Fruit fly (Drosophila melanogaster) whole organism, embryonic: Measurements from ENCODE around the gene CG13380.

Experiments used
- Atf-2 ChIP-seq: fragments of 200-800 bp; sonication (Bioruptor generic); optimal IDR thresholded peaks from 2 replicates; lab custom pipeline; 2016; ENCODE audit warnings: missing biosample characterization, missing genetic modification characterization
- Awh ChIP-seq: fragments of 200-800 bp; sonication (Bioruptor generic); IDR thresholded peaks from 2 replicates; pipeline ENCODE4, ENCODE4 v1.3.6; 2022; ENCODE audit warnings: missing biosample characterization, missing genetic modification characterization
- CG10366 ChIP-seq: fragments of 200-800 bp; sonication (Bioruptor generic); IDR thresholded peaks from 2 replicates; pipeline ENCODE4 v1.3.6; 2022; ENCODE audit warnings: missing biosample characterization, missing genetic modification characterization
- CG11504 ChIP-seq: fragments of 200-800 bp; sonication (Bioruptor generic); optimal IDR thresholded peaks from 3 replicates; lab custom pipeline; 2019; ENCODE audit warnings: missing biosample characterization, mild to moderate bottlenecking, missing genetic modification characterization, moderate library complexity
- CG13123 ChIP-seq: fragments of 200-800 bp; sonication (Bioruptor generic); optimal IDR thresholded peaks from 2 replicates; lab custom pipeline; 2016; ENCODE audit warnings: missing biosample characterization, missing genetic modification characterization
- CG15479 ChIP-seq: fragments of 200-800 bp; sonication (Bioruptor generic); optimal IDR thresholded peaks from 3 replicates; lab custom pipeline; 2019; ENCODE audit warnings: missing biosample characterization, mild to moderate bottlenecking, missing genetic modification characterization, moderate library complexity
- CG17568 ChIP-seq: fragments of 200-800 bp; sonication (Bioruptor generic); optimal IDR thresholded peaks from 2 replicates; lab custom pipeline; 2018; ENCODE audit warnings: missing biosample characterization, mild to moderate bottlenecking, missing genetic modification characterization, moderate library complexity
- CG18262 ChIP-seq: fragments of 200-800 bp; optimal IDR thresholded peaks from 3 replicates; lab custom pipeline; 2019; ENCODE audit warnings: missing biosample characterization, mild to moderate bottlenecking, missing genetic modification characterization, moderate library complexity
- CG2875 ChIP-seq: fragments of 200-800 bp; sonication (Bioruptor generic); optimal IDR thresholded peaks from 2 replicates; lab custom pipeline; 2017; ENCODE audit warnings: missing biosample characterization, mild to moderate bottlenecking, missing genetic modification characterization, missing genetic modification reagents
- CG33557 ChIP-seq: fragments of 200-800 bp; sonication (Bioruptor generic); optimal IDR thresholded peaks from 2 replicates; lab custom pipeline; 2019; ENCODE audit warnings: missing biosample characterization, mild to moderate bottlenecking, missing genetic modification characterization, moderate library complexity
- CG3995 ChIP-seq: fragments of 200-800 bp; sonication (Bioruptor generic); optimal IDR thresholded peaks from 3 replicates; lab custom pipeline; 2016; ENCODE audit warnings: missing biosample characterization, missing genetic modification characterization
- CG4282 ChIP-seq: fragments of 200-800 bp; sonication (Bioruptor generic); optimal IDR thresholded peaks from 2 replicates; lab custom pipeline; 2016; ENCODE audit warnings: missing biosample characterization, missing genetic modification characterization
- CG4424 ChIP-seq: fragments of 200-800 bp; sonication (Bioruptor generic); optimal IDR thresholded peaks from 3 replicates; lab custom pipeline; 2016; ENCODE audit warnings: missing biosample characterization, missing genetic modification characterization
- CG8359 ChIP-seq: fragments of 200-800 bp; sonication (Bioruptor generic); optimal IDR thresholded peaks from 2 replicates; lab custom pipeline; 2017; ENCODE audit warnings: missing biosample characterization, mild to moderate bottlenecking, missing genetic modification characterization, borderline replicate concordance
- CG9932 ChIP-seq: fragments of 200-800 bp; sonication (Bioruptor generic); IDR thresholded peaks from 2 replicates; pipeline ENCODE4 v1.3.6; 2022; ENCODE audit warnings: missing biosample characterization, missing genetic modification characterization
- Doc3 ChIP-seq: fragments of 200-800 bp; sonication (Bioruptor generic); IDR thresholded peaks from 3 replicates; pipeline ENCODE4 v1.3.6; 2022; ENCODE audit warnings: missing biosample characterization, missing genetic modification characterization; ENCODE audit not compliant: partially characterized antibody
- Ets97D ChIP-seq: fragments of 200-800 bp; sonication (Bioruptor generic); optimal IDR thresholded peaks from 3 replicates; lab custom pipeline; 2016; ENCODE audit warnings: missing biosample characterization, missing genetic modification characterization
- HHEX ChIP-seq: fragments of 200-800 bp; sonication (Bioruptor generic); optimal IDR thresholded peaks from 3 replicates; lab custom pipeline; 2017; ENCODE audit warnings: missing biosample characterization, mild to moderate bottlenecking, missing genetic modification characterization, missing genetic modification reagents
- HLH3B ChIP-seq: fragments of 200-800 bp; sonication (Bioruptor generic); IDR thresholded peaks from 2 replicates; pipeline ENCODE4 v1.3.6; 2022; ENCODE audit warnings: missing biosample characterization, missing genetic modification characterization
- HLH4C ChIP-seq: fragments of 200-800 bp; sonication (Bioruptor generic); IDR thresholded peaks from 3 replicates; pipeline ENCODE4 v1.3.6; 2022; ENCODE audit warnings: missing biosample characterization, missing genetic modification characterization; ENCODE audit not compliant: partially characterized antibody
- HLH54F ChIP-seq: fragments of 200-800 bp; sonication (Bioruptor generic); optimal IDR thresholded peaks from 3 replicates; lab custom pipeline; 2016; ENCODE audit warnings: missing biosample characterization, missing genetic modification characterization
- Hsf ChIP-seq: fragments of 200-800 bp; sonication (Bioruptor generic); optimal IDR thresholded peaks from 3 replicates; lab custom pipeline; 2016; ENCODE audit warnings: missing biosample characterization, missing genetic modification characterization
- Med ChIP-seq: fragments of 200-800 bp; sonication (Bioruptor generic); peaks from one replicate; lab custom pipeline; 2016; ENCODE audit warnings: missing biosample characterization, missing genetic modification characterization, mild to moderate bottlenecking, inconsistent platforms, moderate library complexity
- Mrtf ChIP-seq: fragments of 200-800 bp; sonication (Bioruptor generic); IDR thresholded peaks from 3 replicates; pipeline ENCODE4 v1.3.6; 2022; ENCODE audit warnings: missing biosample characterization, missing genetic modification characterization
- NC2α ChIP-seq: fragments of 200-800 bp; sonication (Bioruptor generic); optimal IDR thresholded peaks from 2 replicates; lab custom pipeline; 2016; ENCODE audit warnings: missing biosample characterization, missing genetic modification characterization
- Oli ChIP-seq: fragments of 200-800 bp; sonication (Bioruptor generic); optimal IDR thresholded peaks from 2 replicates; lab custom pipeline; 2018; ENCODE audit warnings: missing biosample characterization, mild to moderate bottlenecking, missing genetic modification characterization, moderate library complexity
- bowl ChIP-seq: fragments of 200-800 bp; sonication (Bioruptor generic); IDR thresholded peaks from 2 replicates; pipeline ENCODE4 v1.3.6; 2022; ENCODE audit warnings: missing biosample characterization, missing genetic modification characterization
- corto ChIP-seq: fragments of 200-800 bp; sonication (Bioruptor generic); optimal IDR thresholded peaks from 2 replicates; lab custom pipeline; 2016; ENCODE audit warnings: missing biosample characterization, mild to moderate bottlenecking, missing genetic modification characterization, moderate library complexity
- cwo ChIP-seq: fragments of 200-800 bp; sonication (Bioruptor generic); optimal IDR thresholded peaks from 3 replicates; lab custom pipeline; 2017; ENCODE audit warnings: missing biosample characterization, missing genetic modification characterization, mild to moderate bottlenecking, moderate library complexity, missing genetic modification reagents
- dati ChIP-seq: fragments of 200-800 bp; sonication (Bioruptor generic); IDR thresholded peaks from 2 replicates; pipeline ENCODE4 v1.3.6; 2022; ENCODE audit warnings: missing biosample characterization, missing genetic modification characterization
- disco-r ChIP-seq: fragments of 200-800 bp; sonication (Bioruptor generic); optimal IDR thresholded peaks from 2 replicates; lab custom pipeline; 2016; ENCODE audit warnings: missing biosample characterization, missing genetic modification characterization
- ewg ChIP-seq: fragments of 200-800 bp; sonication (Bioruptor generic); optimal IDR thresholded peaks from 3 replicates; lab custom pipeline; 2017; ENCODE audit warnings: mild to moderate bottlenecking, missing biosample characterization, missing genetic modification reagents, missing genetic modification characterization
- eyg ChIP-seq: fragments of 200-800 bp; sonication (Bioruptor generic); optimal IDR thresholded peaks from 3 replicates; lab custom pipeline; 2016; ENCODE audit warnings: missing biosample characterization, missing genetic modification characterization
- hbn ChIP-seq: fragments of 200-800 bp; sonication (Bioruptor generic); IDR thresholded peaks from 2 replicates; pipeline ENCODE4 v1.3.6; 2022; ENCODE audit warnings: missing biosample characterization, missing genetic modification characterization; ENCODE audit not compliant: partially characterized antibody
- ind ChIP-seq: fragments of 200-800 bp; sonication (Bioruptor generic); optimal IDR thresholded peaks from 3 replicates; lab custom pipeline; 2016; ENCODE audit warnings: missing biosample characterization, missing genetic modification characterization
- lab ChIP-seq: fragments of 200-800 bp; sonication (Bioruptor generic); optimal IDR thresholded peaks from 3 replicates; lab custom pipeline; 2017; ENCODE audit warnings: missing biosample characterization, missing genetic modification characterization, mild to moderate bottlenecking, moderate library complexity, missing genetic modification reagents
- lov ChIP-seq, 2 experiments: fragments of 200-800 bp in 1 of 2; fragments of >200 bp in 1 of 2; sonication (Bioruptor generic) in 1 of 2; IDR thresholded peaks in 1 of 2; optimal IDR thresholded peaks in 1 of 2; 2 replicates in 1 of 2; 3 replicates in 1 of 2; pipeline versions ENCODE4 v1.3.6 to Lab custom; 2017 to 2022; ENCODE audit warnings: missing biosample characterization in 1 of 2, missing genetic modification characterization in 1 of 2
- otp ChIP-seq: fragments of 200-800 bp; sonication (Bioruptor generic); IDR thresholded peaks from 3 replicates; pipeline ENCODE4, ENCODE4 v1.3.6; 2022; ENCODE audit warnings: missing biosample characterization, missing genetic modification characterization
- pfk ChIP-seq: fragments of 200-800 bp; sonication (Bioruptor generic); optimal IDR thresholded peaks from 2 replicates; lab custom pipeline; 2018; ENCODE audit warnings: missing biosample characterization, mild to moderate bottlenecking, missing genetic modification characterization, moderate library complexity
- phol ChIP-seq: fragments of 200-800 bp; sonication (Bioruptor generic); optimal IDR thresholded peaks from 3 replicates; lab custom pipeline; 2018; ENCODE audit warnings: missing biosample characterization, mild to moderate bottlenecking, missing genetic modification characterization, moderate library complexity
- pros ChIP-seq: fragments of 200-800 bp; sonication (Bioruptor generic); optimal IDR thresholded peaks from 3 replicates; lab custom pipeline; 2019; ENCODE audit warnings: missing biosample characterization, mild to moderate bottlenecking, missing genetic modification characterization, moderate library complexity
- rib ChIP-seq: fragments of 200-800 bp; sonication (Bioruptor generic); IDR thresholded peaks from 2 replicates; pipeline ENCODE4 v1.3.6; 2022; ENCODE audit warnings: missing biosample characterization, missing genetic modification characterization
- sd ChIP-seq: fragments of 200-800 bp; sonication (Bioruptor generic); optimal IDR thresholded peaks from 3 replicates; lab custom pipeline; 2018; ENCODE audit warnings: missing biosample characterization, mild to moderate bottlenecking, missing genetic modification characterization, moderate library complexity
- slbo ChIP-seq: fragments of 200-800 bp; sonication (Bioruptor generic); IDR thresholded peaks from 2 replicates; pipeline ENCODE4 v1.3.6; 2022; ENCODE audit warnings: missing biosample characterization, missing genetic modification characterization
- sna ChIP-seq: fragments of 200-800 bp; sonication (Bioruptor generic); IDR thresholded peaks from 2 replicates; pipeline ENCODE4 v1.3.6; 2022; ENCODE audit warnings: missing biosample characterization, missing genetic modification characterization; ENCODE audit not compliant: partially characterized antibody
- sob ChIP-seq: fragments of 200-800 bp; sonication (Bioruptor generic); IDR thresholded peaks from 2 replicates; pipeline ENCODE4 v1.3.6; 2022; ENCODE audit warnings: missing biosample characterization, missing genetic modification characterization
- sqz ChIP-seq: fragments of 200-800 bp; sonication (Bioruptor generic); optimal IDR thresholded peaks from 3 replicates; lab custom pipeline; 2018; ENCODE audit warnings: missing biosample characterization, mild to moderate bottlenecking, missing genetic modification characterization
- sug ChIP-seq: fragments of 200-800 bp; optimal IDR thresholded peaks from 2 replicates; lab custom pipeline; 2019; ENCODE audit warnings: missing biosample characterization, mild to moderate bottlenecking, missing genetic modification characterization, moderate library complexity
- vnd ChIP-seq: fragments of 200-800 bp; sonication (Bioruptor generic); IDR thresholded peaks from 3 replicates; pipeline ENCODE4 v1.3.6; 2022; ENCODE audit warnings: missing biosample characterization, missing genetic modification characterization; ENCODE audit not compliant: partially characterized antibody
- z ChIP-seq: fragments of 200-800 bp; sonication (Bioruptor generic); IDR thresholded peaks from 3 replicates; pipeline ENCODE4 v1.3.6; 2022; ENCODE audit warnings: missing biosample characterization, missing genetic modification characterization

Gene CG13380

DNA sequence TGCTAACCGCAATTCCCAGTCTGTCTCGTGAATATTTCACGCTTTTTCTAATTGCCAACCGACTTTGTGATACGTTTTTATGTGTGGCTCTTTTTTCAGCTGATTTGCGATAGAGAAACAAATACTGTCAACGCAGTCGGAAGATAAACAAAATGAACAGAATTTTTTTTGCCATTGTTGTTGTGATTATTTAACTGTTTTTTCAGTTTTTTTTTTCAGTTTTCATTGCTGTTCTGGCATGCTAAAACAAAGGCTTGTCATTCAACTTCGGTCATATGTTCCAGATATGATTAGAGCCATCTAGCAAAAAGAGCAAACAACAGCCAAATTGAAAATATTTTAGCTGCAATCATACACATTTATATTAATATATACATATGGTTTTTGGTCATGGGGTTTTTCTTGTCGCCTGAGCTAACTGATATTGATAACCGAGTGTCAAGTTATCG lies 14.5 kb upstream of the CG13380 start:
- TF ChIP-seq sug (tag; lab: Kevin White, UChicago) (peak; percentile 56), HLH54F (GFP tag; lab: Kevin White, UChicago) (no peak), CG10366 (GFP tag; lab: Robert Waterston, UW) (no peak), CG33557 (GFP tag; lab: Kevin White, UChicago) (no peak), Hsf (GFP tag; lab: Kevin White, UChicago) (no peak), CG11504 (no peak), z (GFP tag; lab: Robert Waterston, UW) (no peak), CG15479 (no peak), corto (GFP tag; lab: Kevin White, UChicago) (peak; percentile 17), HLH4C (GFP tag; lab: Robert Waterston, UW) (no peak), sna (GFP tag; lab: Robert Waterston, UW) (no peak), hbn (GFP tag; lab: Robert Waterston, UW) (no peak), Atf-2 (GFP tag; lab: Kevin White, UChicago) (no peak), CG2875 (GFP tag; lab: Kevin White, UChicago) (no peak), pros (no peak), Med (GFP tag; lab: Kevin White, UChicago) (peak; percentile 8), CG3995 (GFP tag; lab: Kevin White, UChicago) (no peak), vnd (GFP tag; lab: Robert Waterston, UW) (no peak), bowl (GFP tag; lab: Robert Waterston, UW) (no peak), otp (GFP tag; lab: Robert Waterston, UW) (no peak), Ets97D (no peak), Doc3 (no peak), phol (tag; lab: Kevin White, UChicago) (no peak), CG8359 (no peak), Awh (GFP tag; lab: Robert Waterston, UW) (no peak), NC2α (GFP tag; lab: Kevin White, UChicago) (no peak), ewg (no peak), slbo (GFP tag; lab: Robert Waterston, UW) (no peak), CG4282 (GFP tag; lab: Kevin White, UChicago) (no peak), lab (GFP tag; lab: Kevin White, UChicago) (peak; percentile 17), lov (optimal IDR thresholded peaks at IDR 0.05; lab: Kevin White, UChicago) (no peak), lov (GFP tag; IDR thresholded peaks at IDR 0.05; lab: Robert Waterston, UW) (no peak), HHEX (no peak), rib (GFP tag; lab: Robert Waterston, UW) (no peak), CG9932 (no peak), disco-r (no peak), sqz (GFP tag; lab: Kevin White, UChicago) (peak; percentile 12), CG17568 (GFP tag; lab: Kevin White, UChicago) (peak; percentile 35), cwo (GFP tag; lab: Kevin White, UChicago) (peak; percentile 67), pfk (no peak), HLH3B (GFP tag; lab: Robert Waterston, UW) (no peak), sd (tag; lab: Kevin White, UChicago) (peak; percentile 52), sob (GFP tag; lab: Robert Waterston, UW) (peak; percentile 28; the same call in 1 of the 2 replicates), CG13123 (GFP tag; lab: Kevin White, UChicago) (no peak), ind (GFP tag; lab: Kevin White, UChicago) (no peak), eyg (GFP tag; lab: Kevin White, UChicago) (no peak), Mrtf (GFP tag; lab: Robert Waterston, UW) (no peak), dati (no peak), CG4424 (no peak), Oli (tag; lab: Kevin White, UChicago) (no peak), CG18262 (tag; lab: Kevin White, UChicago) (no peak)
